Fruit fly (Drosophila melanogaster): ENCODE results near the gene PrBP.

PrBP gene

dm6 chr2L:8691292-8691975 is 5.7 kb upstream of the PrBP start (continued):
- peak; percentile 60; the same call in 2 of the 4 replicates for TF ChIP-seq Gug (GFP tag; IDR thresholded peaks at IDR 0.05)
- TF ChIP-seq corto (GFP tag; optimal IDR thresholded peaks at IDR 0.05): peak; percentile 79
- TF ChIP-seq CG6765 (GFP tag; optimal IDR thresholded peaks at IDR 0.05): peak; percentile 83
- peak; percentile 50 for TF ChIP-seq HmgZ (tag; optimal IDR thresholded peaks at IDR 0.05)
- peak; percentile 28; the same call in 1 of the 2 replicates for TF ChIP-seq CG13287 (GFP tag; IDR thresholded peaks at IDR 0.05; ENCODE audit: partially characterized antibody)
- TF ChIP-seq CG9727 (GFP tag; optimal IDR thresholded peaks at IDR 0.05): peak; percentile 92
- TF ChIP-seq CG11247 (GFP tag; IDR thresholded peaks at IDR 0.05): peak; percentile 27; the same call in 1 of the 2 replicates
- no peak for TF ChIP-seq eve (GFP tag; optimal IDR thresholded peaks at IDR 0.05)
- peak; percentile 29; the same call in 1 of the 2 replicates for TF ChIP-seq danr (GFP tag; IDR thresholded peaks at IDR 0.05)
- TF ChIP-seq ems (GFP tag; optimal IDR thresholded peaks at IDR 0.05): peak; percentile 47
- peak; percentile 87 for TF ChIP-seq odd (GFP tag; optimal IDR thresholded peaks at IDR 0.05)
- TF ChIP-seq otp (GFP tag; IDR thresholded peaks at IDR 0.05): peak; percentile 78; the same call in 2 of the 3 replicates
- TF ChIP-seq Scr (GFP tag; IDR thresholded peaks at IDR 0.05; ENCODE audit: partially characterized antibody): no peak
- TF ChIP-seq C15 (GFP tag; IDR thresholded peaks at IDR 0.05): no peak
- TF ChIP-seq CG30403 (GFP tag; optimal IDR thresholded peaks at IDR 0.05): peak; percentile 92
- TF ChIP-seq Ptx1 (GFP tag; IDR thresholded peaks at IDR 0.05): peak; percentile 76
- TF ChIP-seq Sox102F (GFP tag; optimal IDR thresholded peaks at IDR 0.05): peak; percentile 87
- peak; percentile 85 for TF ChIP-seq cg (GFP tag; optimal IDR thresholded peaks at IDR 0.05)
- peak; percentile 26 for TF ChIP-seq CG7786 (GFP tag; optimal IDR thresholded peaks at IDR 0.05)
- peak; percentile 17; the same call in 1 of the 3 replicates for TF ChIP-seq CG34224 (GFP tag; IDR thresholded peaks at IDR 0.05; ENCODE audit: partially characterized antibody)
- TF ChIP-seq CG6272 (GFP tag; IDR thresholded peaks at IDR 0.05): peak; percentile 32; the same call in 1 of the 2 replicates
- TF ChIP-seq salm (tag; optimal IDR thresholded peaks at IDR 0.05): peak; percentile 71
- peak; percentile 74 for TF ChIP-seq fd3F (GFP tag; optimal IDR thresholded peaks at IDR 0.05)
- TF ChIP-seq ham (GFP tag; IDR thresholded peaks at IDR 0.05): no peak
- no peak for TF ChIP-seq Dip2 (GFP tag; IDR thresholded peaks at IDR 0.05)
- peak; percentile 81 for TF ChIP-seq stc (GFP tag; IDR thresholded peaks at IDR 0.05)
- peak; percentile 64 for TF ChIP-seq CG10274 (GFP tag; optimal IDR thresholded peaks at IDR 0.05)
- TF ChIP-seq ac (GFP tag; optimal IDR thresholded peaks at IDR 0.05): peak; percentile 21
- TF ChIP-seq Fer3 (tag; optimal IDR thresholded peaks at IDR 0.05): peak; percentile 69
- TF ChIP-seq CG13624 (GFP tag; optimal IDR thresholded peaks at IDR 0.05): peak; percentile 65
- peak; percentile 79 for TF ChIP-seq CG6254 (GFP tag; optimal IDR thresholded peaks at IDR 0.05)
- TF ChIP-seq E2f1 (GFP tag; IDR thresholded peaks at IDR 0.05): peak; percentile 74
- TF ChIP-seq hkb (optimal IDR thresholded peaks at IDR 0.05): no peak
- peak; percentile 77 for TF ChIP-seq hkb (GFP tag; IDR thresholded peaks at IDR 0.05)
- peak; percentile 85 for TF ChIP-seq CG11723 (GFP tag; optimal IDR thresholded peaks at IDR 0.05)
- peak; percentile 72 for TF ChIP-seq gsb (GFP tag; IDR thresholded peaks at IDR 0.05)
- TF ChIP-seq D19B (GFP tag; optimal IDR thresholded peaks at IDR 0.05): peak; percentile 89
- peak; percentile 45; the same call in 1 of the 3 replicates for TF ChIP-seq ase (GFP tag; IDR thresholded peaks at IDR 0.05)
- peak; percentile 39 for TF ChIP-seq CG3995 (GFP tag; optimal IDR thresholded peaks at IDR 0.05)
- TF ChIP-seq jigr1 (GFP tag; IDR thresholded peaks at IDR 0.05): peak; percentile 48; the same call in 1 of the 3 replicates
- no peak for TF ChIP-seq fd102C (GFP tag; optimal IDR thresholded peaks at IDR 0.05)
- peak; percentile 89 for TF ChIP-seq Hr3 (GFP tag; optimal IDR thresholded peaks at IDR 0.05)
- TF ChIP-seq Usf (GFP tag; optimal IDR thresholded peaks at IDR 0.05): peak; percentile 58
- TF ChIP-seq sc (optimal IDR thresholded peaks at IDR 0.05): no peak
- peak; percentile 84 for TF ChIP-seq sc (GFP tag; optimal IDR thresholded peaks at IDR 0.05)
- peak; percentile 89 for TF ChIP-seq CG10147 (GFP tag; optimal IDR thresholded peaks at IDR 0.05)
- peak; percentile 65 for TF ChIP-seq CG15696 (tag; optimal IDR thresholded peaks at IDR 0.05)
- no peak for TF ChIP-seq CG15479 (GFP tag; optimal IDR thresholded peaks at IDR 0.05)
- no peak; the same call in 1 of the 3 replicates for TF ChIP-seq sr (GFP tag; IDR thresholded peaks at IDR 0.05)
- 0 out of 3 replicates have a peak, but pooled peaks have one; percentile 38 for TF ChIP-seq gce (GFP tag; IDR thresholded peaks at IDR 0.05)

All from whole organism, embryonic.